Worm (Caenorhabditis elegans): ENCODE measurements around the gene laf-1.

- peak; percentile 33 for TF ChIP-seq pha-4 (tag; optimal IDR thresholded peaks at IDR 0.05)
- TF ChIP-seq nhr-76 (tag; optimal IDR thresholded peaks at IDR 0.05), result no peak
These were observed 22.6 kb downstream of the laf-1 start, which contains the start of gene gldi-9 for ce11 chrIII:2756260-2756659.
